Worm (Caenorhabditis elegans) whole organism, midembryonic: ENCODE data around the gene cut-2.

Source experiments
- T22C8.4 ChIP-seq: fragments of 200-800 bp; sonication (Bioruptor generic); IDR thresholded peaks from 2 replicates; pipeline ENCODE4 v1.3.6; 2022; ENCODE audit warnings: missing genetic modification characterization, missing compliant biosample characterization
- cog-1 ChIP-seq: sonication (generic microtip); optimal IDR thresholded peaks from 2 replicates; lab custom pipeline; 2016; ENCODE audit warnings: missing genetic modification characterization, missing compliant biosample characterization
- flt-1 ChIP-seq: fragments of 200-800 bp; sonication (Bioruptor generic); IDR thresholded peaks from 2 replicates; pipeline ENCODE4 v1.3.6; 2022; ENCODE audit warnings: missing genetic modification characterization, missing compliant biosample characterization
- med-1 ChIP-seq: sonication (generic microtip); optimal IDR thresholded peaks from 2 replicates; lab custom pipeline; 2017; ENCODE audit warnings: missing genetic modification characterization, mild to moderate bottlenecking, missing compliant biosample characterization, antibody characterized with exemption, missing genetic modification reagents; ENCODE audit not compliant: insufficient read depth
- tab-1 ChIP-seq: fragments of 200-800 bp; sonication (Bioruptor generic); IDR thresholded peaks from 2 replicates; pipeline ENCODE4 v1.3.6; 2022; ENCODE audit warnings: missing genetic modification characterization, missing compliant biosample characterization
- ztf-23 ChIP-seq: fragments of 200-800 bp; sonication (Bioruptor generic); IDR thresholded peaks from 2 replicates; pipeline ENCODE4 v1.3.6; 2022; ENCODE audit warnings: missing genetic modification reagents, missing genetic modification characterization, missing compliant biosample characterization
- ztf-29 ChIP-seq: fragments of 200-800 bp; sonication (Bioruptor generic); IDR thresholded peaks from 2 replicates; pipeline ENCODE4 v1.3.6; 2022; ENCODE audit warnings: missing genetic modification reagents, missing genetic modification characterization, missing compliant biosample characterization

DNA sequence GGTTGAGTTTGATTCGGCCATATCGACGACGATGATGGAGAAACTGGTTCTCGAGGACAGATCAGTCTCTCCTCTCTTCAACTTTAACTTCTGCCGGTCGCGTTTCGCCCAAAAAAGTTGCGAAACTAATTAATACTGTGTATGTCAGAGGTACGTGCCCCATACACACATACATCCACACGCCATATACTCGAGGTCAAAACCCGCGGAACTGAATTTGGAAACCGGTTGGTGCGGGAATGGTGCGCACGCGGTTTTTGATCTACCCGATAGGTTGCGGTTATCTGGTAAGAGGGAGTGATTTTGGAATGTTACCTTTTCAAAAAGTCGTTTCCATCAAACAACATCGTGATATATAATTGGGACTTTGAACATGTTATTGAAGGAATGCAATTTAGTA, 34.6 kb upstream of the cut-2 start, which contains the start of gene ifbp-1:
- TF ChIP-seq T22C8.4 (GFP tag; lab: Robert Waterston, UW) (no peak), flt-1 (GFP tag; lab: Robert Waterston, UW) (no peak), ztf-23 (GFP tag; lab: Robert Waterston, UW) (no peak), med-1 (GFP tag; lab: Kevin White, UChicago) (no peak), ztf-29 (GFP tag; lab: Robert Waterston, UW) (no peak), cog-1 (tag; lab: Kevin White, UChicago) (no peak), tab-1 (GFP tag; lab: Robert Waterston, UW) (no peak)
